Worm (Caenorhabditis elegans): ENCODE results near the gene W02B8.1.

W02B8.1 gene

DNA sequence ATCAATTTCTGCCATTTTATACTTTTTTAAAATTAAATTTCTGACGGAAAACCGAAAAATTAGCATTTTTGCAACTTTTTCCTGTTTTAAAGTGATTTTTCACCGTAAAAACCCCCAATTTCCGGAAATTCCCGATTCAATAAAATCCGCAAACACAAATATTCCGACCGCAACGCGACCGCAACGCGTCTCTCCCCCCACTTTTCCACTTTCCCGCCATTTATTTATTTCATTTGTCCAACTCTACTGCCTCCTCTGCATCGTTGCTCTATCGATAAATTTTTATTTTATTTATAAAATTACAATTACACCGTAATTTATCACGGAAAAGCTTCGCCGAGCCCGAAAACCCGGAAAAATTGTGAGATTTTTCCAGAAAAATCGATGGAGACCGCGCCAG, 13.6 kb downstream of the W02B8.1 start, which contains the start of gene mcd-1:
Gene mcd-1 (plus strand): TSS at position 267 of the 400 bp plus-strand sequence.
- TF ChIP-seq zip-4 (GFP tag; optimal IDR thresholded peaks at IDR 0.05) (no peak), snu-23 (GFP tag; optimal IDR thresholded peaks at IDR 0.05) (peak; percentile 65), blmp-1 (tag; optimal IDR thresholded peaks at IDR 0.05) (peak; percentile 66), unc-30 (tag; optimal IDR thresholded peaks at IDR 0.05) (no peak), xbp-1 (tag; optimal IDR thresholded peaks at IDR 0.05) (peak; percentile 47), ceh-8 (GFP tag; optimal IDR thresholded peaks at IDR 0.05) (no peak), nhr-237 (tag; optimal IDR thresholded peaks at IDR 0.05) (no peak), tbx-2 (tag; optimal IDR thresholded peaks at IDR 0.05) (peak; percentile 32), ama-1 (optimal IDR thresholded peaks at IDR 0.05) (no peak), efl-3 (GFP tag; optimal IDR thresholded peaks at IDR 0.05) (no peak), lsy-2 (tag; optimal IDR thresholded peaks at IDR 0.05) (peak; percentile 64 to 90), efl-1 (optimal IDR thresholded peaks at IDR 0.05) (peak; percentile 80 to 98), efl-1 (GFP tag; optimal IDR thresholded peaks at IDR 0.05 in 1 of 2) (peak; percentile 80 to 97), dsc-1 (tag; optimal IDR thresholded peaks at IDR 0.05) (no peak), egl-27 (tag; optimal IDR thresholded peaks at IDR 0.05) (no peak), nhr-71 (tag; optimal IDR thresholded peaks at IDR 0.05) (peak; percentile 75), lin-15B (tag; optimal IDR thresholded peaks at IDR 0.05) (peak; percentile 92), nhr-47 (tag; optimal IDR thresholded peaks at IDR 0.05) (peak; percentile 65), mdl-1 (tag; optimal IDR thresholded peaks at IDR 0.05) (peak in 1 of 2 experiments; percentile 38), nhr-19 (GFP tag; conservative IDR thresholded peaks at IDR 0.05) (peak; percentile 17; the same call in 1 of the 2 replicates), C04F5.9 (tag; optimal IDR thresholded peaks at IDR 0.05) (no peak), fkh-4 (tag; optimal IDR thresholded peaks at IDR 0.05; ENCODE audit: borderline replicate concordance) (no peak), isw-1 (GFP tag; IDR thresholded peaks at IDR 0.05) (peak; percentile 32), nhr-28 (tag; optimal IDR thresholded peaks at IDR 0.05) (no peak), mef-2 (tag; optimal IDR thresholded peaks at IDR 0.05) (no peak), ets-5 (GFP tag; IDR thresholded peaks at IDR 0.05) (no peak), irx-1 (tag; optimal IDR thresholded peaks at IDR 0.05) (no peak), vab-15 (tag; optimal IDR thresholded peaks at IDR 0.05) (no peak), jun-1 (tag; optimal IDR thresholded peaks at IDR 0.05) (no peak), elt-2 (tag; optimal IDR thresholded peaks at IDR 0.05) (no peak), nhr-90 (tag; optimal IDR thresholded peaks at IDR 0.05; ENCODE audit: poor library complexity) (peak; percentile 15), hlh-4 (tag; optimal IDR thresholded peaks at IDR 0.05) (no peak), ceh-63 (GFP tag; optimal IDR thresholded peaks at IDR 0.05) (no peak), ztf-11 (tag; optimal IDR thresholded peaks at IDR 0.05) (no peak), nhr-11 (tag; optimal IDR thresholded peaks at IDR 0.05) (no peak), unc-98 (GFP tag; IDR thresholded peaks at IDR 0.05) (no peak), pqm-1 (tag; optimal IDR thresholded peaks at IDR 0.05) (no peak), C34B4.2 (tag; optimal IDR thresholded peaks at IDR 0.05) (no peak), lin-13 (GFP tag; optimal IDR thresholded peaks at IDR 0.05) (peak; percentile 67), unc-86 (tag; optimal IDR thresholded peaks at IDR 0.05) (peak; percentile 26), lir-3 (tag; optimal IDR thresholded peaks at IDR 0.05; ENCODE audit: poor library complexity) (no peak), mep-1 (tag; optimal IDR thresholded peaks at IDR 0.05) (peak; percentile 26), F16B12.6 (tag; optimal IDR thresholded peaks at IDR 0.05) (peak; percentile 22), aly-2 (tag; optimal IDR thresholded peaks at IDR 0.05) (no peak), nhr-77 (tag; optimal IDR thresholded peaks at IDR 0.05) (peak; percentile 87), zag-1 (tag; optimal IDR thresholded peaks at IDR 0.05) (no peak), pax-3 (tag; optimal IDR thresholded peaks at IDR 0.05) (no peak), alr-1 (tag; optimal IDR thresholded peaks at IDR 0.05; ENCODE audit: borderline replicate concordance) (no peak), hpl-2 (GFP tag; optimal IDR thresholded peaks at IDR 0.05) (peak; percentile 16), ces-1 (GFP tag; optimal IDR thresholded peaks at IDR 0.05) (no peak), fkh-8 (tag; optimal IDR thresholded peaks at IDR 0.05) (peak; percentile 66), unc-130 (tag; optimal IDR thresholded peaks at IDR 0.05) (no peak), sox-4 (tag; optimal IDR thresholded peaks at IDR 0.05) (no peak), hlh-17 (GFP tag; optimal IDR thresholded peaks at IDR 0.05; ENCODE audit: borderline replicate concordance) (no peak)

Measured in whole organism, L1 larva.